Worm (Caenorhabditis elegans) whole organism, mixed stage, embryonic: ENCODE measurements around the gene srt-34.

Source experiments
- blmp-1 ChIP-seq: fragments of 150-350 bp; optimal IDR thresholded peaks from 2 replicates; lab custom pipeline; 2014; ENCODE audit warnings: missing biosample characterization, missing genetic modification characterization
- ces-1 ChIP-seq: fragments of 150-350 bp; optimal IDR thresholded peaks from 2 replicates; lab custom pipeline; 2014; ENCODE audit warnings: missing biosample characterization, missing genetic modification reagents, missing genetic modification characterization
- cnd-1 ChIP-seq: fragments of 200-800 bp; sonication (Bioruptor generic); optimal IDR thresholded peaks from 2 replicates; lab custom pipeline; 2018; ENCODE audit warnings: mild to moderate bottlenecking, missing genetic modification characterization, missing compliant biosample characterization
- drap-1 ChIP-seq: fragments of 200-800 bp; sonication (Bioruptor generic); optimal IDR thresholded peaks from 3 replicates; lab custom pipeline; 2018; ENCODE audit warnings: mild to moderate bottlenecking, missing genetic modification characterization, missing compliant biosample characterization
- lsy-2 ChIP-seq: fragments of 150-350 bp; optimal IDR thresholded peaks from 2 replicates; lab custom pipeline; 2014; ENCODE audit warnings: missing biosample characterization, missing genetic modification characterization
- mep-1 ChIP-seq: fragments of 150-350 bp; optimal IDR thresholded peaks from 2 replicates; lab custom pipeline; 2017; ENCODE audit warnings: missing biosample characterization, missing genetic modification reagents, missing genetic modification characterization, inconsistent platforms
- nhr-12 ChIP-seq: fragments of 150-350 bp; optimal IDR thresholded peaks from 2 replicates; lab custom pipeline; 2014; ENCODE audit warnings: missing biosample characterization, missing genetic modification characterization
- nhr-237 ChIP-seq: fragments of 150-350 bp; optimal IDR thresholded peaks from 2 replicates; lab custom pipeline; 2014; ENCODE audit warnings: missing biosample characterization, missing genetic modification characterization
- nhr-28 ChIP-seq: fragments of 150-350 bp; optimal IDR thresholded peaks from 2 replicates; lab custom pipeline; 2014; ENCODE audit warnings: missing biosample characterization, missing genetic modification characterization
- snpc-4 ChIP-seq: fragments of 150-350 bp; optimal IDR thresholded peaks from 2 replicates; lab custom pipeline; 2014; ENCODE audit warnings: missing biosample characterization, missing genetic modification characterization
- unc-62 ChIP-seq: fragments of 150-350 bp; optimal IDR thresholded peaks from 2 replicates; lab custom pipeline; 2014; ENCODE audit warnings: missing biosample characterization, missing genetic modification reagents, missing genetic modification characterization
- ztf-11 ChIP-seq: fragments of 150-350 bp; optimal IDR thresholded peaks from 2 replicates; lab custom pipeline; 2014; ENCODE audit warnings: missing biosample characterization, missing genetic modification characterization

DNA sequence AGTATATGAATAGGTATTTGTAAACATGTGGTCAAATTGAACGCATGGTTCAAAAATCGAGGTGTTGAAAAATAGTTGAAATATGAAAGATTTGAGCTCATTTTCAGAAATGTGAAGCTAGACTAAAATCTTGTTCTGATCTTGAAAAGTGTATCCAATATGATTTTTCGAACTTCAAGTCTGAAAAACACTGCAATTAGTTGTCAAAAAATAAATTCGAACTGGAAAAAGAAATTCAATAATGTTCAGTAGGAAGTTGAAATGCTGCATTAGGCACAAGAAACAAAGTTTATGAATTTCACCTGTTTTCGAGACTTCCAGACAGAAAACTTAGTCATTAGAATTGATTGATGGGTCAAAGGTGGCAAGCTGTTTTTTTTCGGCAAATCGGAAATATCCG, 43.5 kb upstream of the srt-34 start, which contains the start of gene srh-270:
- TF ChIP-seq nhr-12 (no peak), ztf-11 (tag; lab: Kevin White, UChicago) (no peak), nhr-28 (tag; lab: Kevin White, UChicago) (no peak), ces-1 (GFP tag; lab: Kevin White, UChicago) (no peak), nhr-237 (no peak), drap-1 (GFP tag; lab: Kevin White, UChicago) (no peak), lsy-2 (no peak), snpc-4 (tag; lab: Kevin White, UChicago) (no peak), mep-1 (tag; lab: Kevin White, UChicago) (no peak), unc-62 (GFP tag; lab: Kevin White, UChicago) (no peak), blmp-1 (tag; lab: Kevin White, UChicago) (no peak), cnd-1 (tag; lab: Kevin White, UChicago) (no peak)
